Fruit fly (Drosophila melanogaster): ENCODE measurements around the gene Cap-D3.
A peak's percentile ranks its signal among the peaks of the same experiment; 100 is the strongest.

The Cap-D3 gene

DNA sequence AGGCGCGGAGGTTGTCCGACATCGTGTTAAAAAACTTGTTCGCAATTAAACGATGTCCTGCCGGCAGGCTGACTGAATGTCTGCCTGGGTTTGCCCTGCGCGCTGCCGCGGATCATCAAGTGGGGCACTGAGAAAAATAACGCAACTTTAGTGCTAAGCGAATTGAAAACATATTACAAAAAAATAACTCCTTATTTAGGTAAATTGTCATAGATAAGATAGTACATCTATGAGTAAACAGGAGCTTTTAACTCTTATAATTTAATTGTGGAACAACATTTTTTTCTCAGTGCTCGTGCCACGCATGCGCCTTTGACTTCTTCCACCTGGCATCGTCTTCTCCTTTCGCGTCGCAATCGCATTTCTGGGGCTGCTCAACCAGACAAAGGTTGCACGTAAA lies 45.7 kb upstream of the Cap-D3 start (continued):
- TF ChIP-seq CG4318 (GFP tag; optimal IDR thresholded peaks at IDR 0.05) (no peak), CG11902 (GFP tag; optimal IDR thresholded peaks at IDR 0.05) (peak; percentile 57), eg (GFP tag; IDR thresholded peaks at IDR 0.05) (no peak), CG6163 (GFP tag; IDR thresholded peaks at IDR 0.05) (peak; percentile 74; the same call in 2 of the 3 replicates), lz (GFP tag; optimal IDR thresholded peaks at IDR 0.05) (peak; percentile 53), Ets96B (tag; optimal IDR thresholded peaks at IDR 0.05) (peak; percentile 82), CG9139 (GFP tag; optimal IDR thresholded peaks at IDR 0.05) (peak; percentile 77), spab (GFP tag; optimal IDR thresholded peaks at IDR 0.05) (peak; percentile 83), CG6792 (GFP tag; optimal IDR thresholded peaks at IDR 0.05) (peak; percentile 68), achi (GFP tag; optimal IDR thresholded peaks at IDR 0.05) (peak; percentile 72), Eip93F (GFP tag; optimal IDR thresholded peaks at IDR 0.05) (peak; percentile 35), CG1621 (tag; optimal IDR thresholded peaks at IDR 0.05) (peak; percentile 71), CG7368 (GFP tag; optimal IDR thresholded peaks at IDR 0.05) (peak; percentile 40), CG8632 (GFP tag; optimal IDR thresholded peaks at IDR 0.05) (peak; percentile 65), CG8319 (GFP tag; optimal IDR thresholded peaks at IDR 0.05) (peak; percentile 58), CG31627 (GFP tag; optimal IDR thresholded peaks at IDR 0.05) (peak; percentile 48), CG6276 (GFP tag; optimal IDR thresholded peaks at IDR 0.05) (no peak), Eip75B (GFP tag; optimal IDR thresholded peaks at IDR 0.05) (peak; percentile 81), Sox15 (GFP tag; optimal IDR thresholded peaks at IDR 0.05) (peak; percentile 16), salr (GFP tag; optimal IDR thresholded peaks at IDR 0.05) (peak in 1 of 2 experiments; percentile 40), topi (GFP tag; optimal IDR thresholded peaks at IDR 0.05) (peak; percentile 66), esn (GFP tag; optimal IDR thresholded peaks at IDR 0.05) (peak; percentile 76), CG32006 (GFP tag; optimal IDR thresholded peaks at IDR 0.05) (no peak)

DNA sequence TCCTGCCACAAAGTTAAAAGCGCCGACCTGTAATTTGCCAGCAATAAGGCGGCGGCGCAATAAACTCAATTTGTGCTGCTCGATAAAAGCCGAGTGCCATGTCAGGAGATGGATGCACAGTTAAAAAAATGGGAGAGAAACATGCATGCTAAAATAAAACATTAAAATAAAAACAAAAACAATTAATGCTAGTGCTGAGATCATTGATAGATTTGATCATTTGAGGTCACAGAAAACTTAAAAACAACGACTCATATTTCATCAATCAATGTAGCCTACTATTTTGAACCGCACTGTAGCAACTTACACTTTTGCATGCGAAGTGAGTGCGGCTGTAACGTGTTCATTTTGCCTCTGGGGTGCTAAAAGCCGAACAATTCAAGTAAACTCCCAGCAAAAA lies 42.6 kb upstream of the Cap-D3 start:
- peak; percentile 84 for TF ChIP-seq CG8119 (GFP tag; IDR thresholded peaks at IDR 0.05)
- TF ChIP-seq CG34406 (GFP tag; optimal IDR thresholded peaks at IDR 0.05) = peak; percentile 68
- TF ChIP-seq CG1621 (tag; optimal IDR thresholded peaks at IDR 0.05) = peak; percentile 37
- TF ChIP-seq CG11902 (GFP tag; optimal IDR thresholded peaks at IDR 0.05) = peak; percentile 57
- TF ChIP-seq net (GFP tag; optimal IDR thresholded peaks at IDR 0.05) = peak; percentile 52
- peak; percentile 72 for TF ChIP-seq CG15336 (GFP tag; IDR thresholded peaks at IDR 0.05)
- TF ChIP-seq salr (GFP tag; optimal IDR thresholded peaks at IDR 0.05) = peak in 1 of 2 experiments; percentile 2
- TF ChIP-seq CG8632 (GFP tag; optimal IDR thresholded peaks at IDR 0.05) = peak; percentile 56
- peak; percentile 74 for TF ChIP-seq esn (GFP tag; optimal IDR thresholded peaks at IDR 0.05)
- peak; percentile 45 for TF ChIP-seq Sox14 (GFP tag; optimal IDR thresholded peaks at IDR 0.05)
- peak; percentile 21 for TF ChIP-seq CG4318 (GFP tag; optimal IDR thresholded peaks at IDR 0.05)
- peak; percentile 62 for TF ChIP-seq CG8319 (GFP tag; optimal IDR thresholded peaks at IDR 0.05)
- peak; percentile 51 for TF ChIP-seq CG3032 (tag; optimal IDR thresholded peaks at IDR 0.05)
- TF ChIP-seq topi (GFP tag; optimal IDR thresholded peaks at IDR 0.05) = peak; percentile 78
- TF ChIP-seq CG16779 (tag; optimal IDR thresholded peaks at IDR 0.05) = peak; percentile 27
- TF ChIP-seq CG6808 (GFP tag; optimal IDR thresholded peaks at IDR 0.05) = peak; percentile 49
- no peak for TF ChIP-seq Eip93F (GFP tag; optimal IDR thresholded peaks at IDR 0.05)
- TF ChIP-seq Met (GFP tag; optimal IDR thresholded peaks at IDR 0.05) = peak; percentile 76
- TF ChIP-seq Eip75B (GFP tag; optimal IDR thresholded peaks at IDR 0.05) = peak; percentile 72
- TF ChIP-seq CG31627 (GFP tag; optimal IDR thresholded peaks at IDR 0.05) = peak; percentile 66
- TF ChIP-seq CG11294 (GFP tag; IDR thresholded peaks at IDR 0.05) = no peak
- peak; percentile 45 to 56 for TF ChIP-seq ss (GFP tag; optimal IDR thresholded peaks at IDR 0.05)
- peak; percentile 16 for TF ChIP-seq Ets21C (GFP tag; optimal IDR thresholded peaks at IDR 0.05)
- TF ChIP-seq CG6792 (GFP tag; optimal IDR thresholded peaks at IDR 0.05) = peak; percentile 63
- peak; percentile 65 for TF ChIP-seq achi (GFP tag; optimal IDR thresholded peaks at IDR 0.05)
- peak; percentile 63 for TF ChIP-seq Smox (GFP tag; optimal IDR thresholded peaks at IDR 0.05)
- no peak for TF ChIP-seq fd85E (GFP tag; optimal IDR thresholded peaks at IDR 0.05)
- TF ChIP-seq CG3919 (GFP tag; optimal IDR thresholded peaks at IDR 0.05) = peak; percentile 79
- peak; percentile 9 for TF ChIP-seq dac (GFP tag; optimal IDR thresholded peaks at IDR 0.05)
- peak; percentile 40 for TF ChIP-seq vri (GFP tag; optimal IDR thresholded peaks at IDR 0.05)
- peak; percentile 67 for TF ChIP-seq Ets96B (tag; optimal IDR thresholded peaks at IDR 0.05)
- TF ChIP-seq cyc (GFP tag; optimal IDR thresholded peaks at IDR 0.05) = peak; percentile 64
- TF ChIP-seq Gug (GFP tag; IDR thresholded peaks at IDR 0.05) = 0 out of 2 replicates have a peak, but pooled peaks have one; percentile 29
- peak; percentile 93 for TF ChIP-seq Eip78C (GFP tag)
- TF ChIP-seq lz (GFP tag; optimal IDR thresholded peaks at IDR 0.05) = peak; percentile 52
- TF ChIP-seq svp (GFP tag) = peak; percentile 88
- TF ChIP-seq CG6276 (GFP tag; optimal IDR thresholded peaks at IDR 0.05) = no peak
- peak; percentile 68 for TF ChIP-seq CG10669 (GFP tag; optimal IDR thresholded peaks at IDR 0.05)
- peak; percentile 67 for TF ChIP-seq Sox102F (GFP tag; optimal IDR thresholded peaks at IDR 0.05)
- TF ChIP-seq CG7368 (GFP tag; optimal IDR thresholded peaks at IDR 0.05) = peak; percentile 59
- peak; percentile 81 for TF ChIP-seq CG6163 (GFP tag; IDR thresholded peaks at IDR 0.05)
- no peak for TF ChIP-seq Blimp-1 (GFP tag; optimal IDR thresholded peaks at IDR 0.05)

Measured in whole organism, prepupa.